Fruit fly (Drosophila melanogaster): ENCODE data around the gene CG6495.
A peak's percentile ranks its signal among the peaks of the same experiment; 100 is the strongest.

Gene CG6495

dm6 chr2L:10751879-10752620, 8.9 kb upstream of the CG6495 start (continued):
- TF ChIP-seq zen2 (GFP tag; IDR thresholded peaks at IDR 0.05; ENCODE audit: partially characterized antibody): no peak
- TF ChIP-seq chn (GFP tag; optimal IDR thresholded peaks at IDR 0.05): no peak
- TF ChIP-seq bab2 (GFP tag; optimal IDR thresholded peaks at IDR 0.05): peak; percentile 98
- TF ChIP-seq NK7.1 (GFP tag; optimal IDR thresholded peaks at IDR 0.05): peak; percentile 88
- TF ChIP-seq CG31388 (GFP tag; optimal IDR thresholded peaks at IDR 0.05): peak; percentile 37
- TF ChIP-seq CG10321 (GFP tag; IDR thresholded peaks at IDR 0.05): 0 out of 2 replicates have a peak, but pooled peaks have one; percentile 57
- TF ChIP-seq CG2120 (GFP tag; optimal IDR thresholded peaks at IDR 0.05): no peak
- no peak for TF ChIP-seq Trl (optimal IDR thresholded peaks at IDR 0.05)
- peak; percentile 94 for TF ChIP-seq Trl (GFP tag; optimal IDR thresholded peaks at IDR 0.05)
- TF ChIP-seq CG13296 (GFP tag; optimal IDR thresholded peaks at IDR 0.05): peak; percentile 77
- peak; percentile 49 to 79 for TF ChIP-seq dpn (GFP tag; optimal IDR thresholded peaks at IDR 0.05)
- TF ChIP-seq vvl (GFP tag; IDR thresholded peaks at IDR 0.05): peak; percentile 86
- TF ChIP-seq HLH3B (GFP tag; IDR thresholded peaks at IDR 0.05): peak; percentile 81
- peak; percentile 62 for TF ChIP-seq Fer2 (tag; optimal IDR thresholded peaks at IDR 0.05)
- no peak for TF ChIP-seq Dp (GFP tag; optimal IDR thresholded peaks at IDR 0.05)
- TF ChIP-seq hb (GFP tag; IDR thresholded peaks at IDR 0.05; ENCODE audit: partially characterized antibody): no peak
- peak; percentile 97 for TF ChIP-seq gsb-n (tag; optimal IDR thresholded peaks at IDR 0.05)
- TF ChIP-seq Doc3 (GFP tag; IDR thresholded peaks at IDR 0.05; ENCODE audit: partially characterized antibody): no peak
- TF ChIP-seq Scr (GFP tag; IDR thresholded peaks at IDR 0.05; ENCODE audit: partially characterized antibody): no peak
- peak; percentile 88 for TF ChIP-seq HmgD (GFP tag; optimal IDR thresholded peaks at IDR 0.05)
- TF ChIP-seq CG13624 (GFP tag; optimal IDR thresholded peaks at IDR 0.05): peak; percentile 53
- TF ChIP-seq Fer3 (tag; optimal IDR thresholded peaks at IDR 0.05): peak; percentile 80
- TF ChIP-seq CG17612 (GFP tag; IDR thresholded peaks at IDR 0.05): peak; percentile 81
- peak; percentile 54 for TF ChIP-seq crc (GFP tag; optimal IDR thresholded peaks at IDR 0.05)
- TF ChIP-seq CTCF (GFP tag; optimal IDR thresholded peaks at IDR 0.05): peak; percentile 22
- TF ChIP-seq CG11696 (GFP tag; IDR thresholded peaks at IDR 0.05): peak; percentile 84
- peak; percentile 64 for TF ChIP-seq tx (GFP tag; optimal IDR thresholded peaks at IDR 0.05)
- peak; percentile 98 for TF ChIP-seq grn (GFP tag; optimal IDR thresholded peaks at IDR 0.05)
- no peak for TF ChIP-seq prd (optimal IDR thresholded peaks at IDR 0.05)
- peak; percentile 66 for TF ChIP-seq prd (GFP tag; IDR thresholded peaks at IDR 0.05)
- TF ChIP-seq yki (optimal IDR thresholded peaks at IDR 0.05): no peak
- TF ChIP-seq D (optimal IDR thresholded peaks at IDR 0.05): no peak
- peak; percentile 93 for TF ChIP-seq D (GFP tag; optimal IDR thresholded peaks at IDR 0.05)
- peak; percentile 38 for TF ChIP-seq mam (GFP tag; optimal IDR thresholded peaks at IDR 0.05)
- peak; percentile 88 for TF ChIP-seq psq (GFP tag; optimal IDR thresholded peaks at IDR 0.05)
- no peak for TF ChIP-seq al (GFP tag; IDR thresholded peaks at IDR 0.05)
- peak; percentile 89 for TF ChIP-seq CG1024 (GFP tag; IDR thresholded peaks at IDR 0.05)
- peak; percentile 92 for TF ChIP-seq CG12104 (GFP tag; optimal IDR thresholded peaks at IDR 0.05)
- TF ChIP-seq ewg (GFP tag; optimal IDR thresholded peaks at IDR 0.05): peak; percentile 84
- TF ChIP-seq CG7556 (GFP tag; optimal IDR thresholded peaks at IDR 0.05): peak; percentile 86
- no peak for TF ChIP-seq sc (optimal IDR thresholded peaks at IDR 0.05)
- TF ChIP-seq sc (GFP tag; optimal IDR thresholded peaks at IDR 0.05): peak; percentile 96
- TF ChIP-seq hth (optimal IDR thresholded peaks at IDR 0.05): no peak
- peak; percentile 75 for TF ChIP-seq Nf-YA (GFP tag; IDR thresholded peaks at IDR 0.05)
- TF ChIP-seq CG2129 (GFP tag; IDR thresholded peaks at IDR 0.05; ENCODE audit: partially characterized antibody): no peak
- peak; percentile 62; the same call in 1 of the 2 replicates for TF ChIP-seq E2f2 (GFP tag; IDR thresholded peaks at IDR 0.05)
- TF ChIP-seq CG7839 (tag; optimal IDR thresholded peaks at IDR 0.05): peak; percentile 65
- TF ChIP-seq Hmr (GFP tag; optimal IDR thresholded peaks at IDR 0.05): peak; percentile 82
- no peak for TF ChIP-seq CG11560 (tag; IDR thresholded peaks at IDR 0.05)
- TF ChIP-seq chm (GFP tag; IDR thresholded peaks at IDR 0.05): peak; percentile 92; the same call in 1 of the 2 replicates
- TF ChIP-seq Hey (tag; optimal IDR thresholded peaks at IDR 0.05): peak; percentile 81
- TF ChIP-seq CG30431 (GFP tag; optimal IDR thresholded peaks at IDR 0.05): peak; percentile 81
